Worm (Caenorhabditis elegans) whole organism, L2 larva: ENCODE data around the gene sre-29.
A peak's percentile ranks its signal among the peaks of the same experiment; 100 is the strongest.

Source experiments
- C34F6.9 ChIP-seq: fragments of 150-350 bp; optimal IDR thresholded peaks from 2 replicates; lab custom pipeline; 2014; ENCODE audit warnings: missing biosample characterization, missing genetic modification characterization
- F13H6.1 ChIP-seq: sonication (generic microtip); optimal IDR thresholded peaks from 2 replicates; lab custom pipeline; 2016; ENCODE audit warnings: missing genetic modification characterization, missing compliant biosample characterization
- R02D3.7 ChIP-seq: fragments of 150-350 bp; optimal IDR thresholded peaks from 2 replicates; lab custom pipeline; 2014; ENCODE audit warnings: missing biosample characterization, missing genetic modification characterization
- Y55F3AM.14 ChIP-seq: fragments of 200-800 bp; sonication (Bioruptor generic); optimal IDR thresholded peaks from 2 replicates; lab custom pipeline; 2018; ENCODE audit warnings: mild to moderate bottlenecking, missing genetic modification characterization, missing compliant biosample characterization
- ZK546.5 ChIP-seq: sonication (generic microtip); optimal IDR thresholded peaks from 2 replicates; lab custom pipeline; 2017; ENCODE audit warnings: missing biosample characterization, missing genetic modification characterization
- alr-1 ChIP-seq: fragments of 150-350 bp; optimal IDR thresholded peaks from 2 replicates; lab custom pipeline; 2014; ENCODE audit warnings: missing biosample characterization, missing genetic modification characterization
- blmp-1 ChIP-seq: sonication (generic microtip); optimal IDR thresholded peaks from 2 replicates; lab custom pipeline; 2017; ENCODE audit warnings: missing genetic modification characterization, mild to moderate bottlenecking, missing compliant biosample characterization, antibody characterized with exemption, moderate library complexity; ENCODE audit not compliant: insufficient read depth
- ceh-16 ChIP-seq: fragments of 150-350 bp; optimal IDR thresholded peaks from 2 replicates; lab custom pipeline; 2014; ENCODE audit warnings: missing biosample characterization, missing genetic modification characterization
- ceh-82 ChIP-seq: fragments of 150-350 bp; optimal IDR thresholded peaks from 2 replicates; lab custom pipeline; 2014; ENCODE audit warnings: missing biosample characterization, missing genetic modification characterization
- crh-2 ChIP-seq: sonication (generic microtip); optimal IDR thresholded peaks from 2 replicates; lab custom pipeline; 2017; ENCODE audit warnings: missing biosample characterization, missing genetic modification characterization
- egl-27 ChIP-seq: sonication (generic microtip); optimal IDR thresholded peaks from 3 replicates; lab custom pipeline; 2017; ENCODE audit warnings: missing biosample characterization, missing genetic modification reagents, missing genetic modification characterization
- elt-1 ChIP-seq: fragments of 150-350 bp; optimal IDR thresholded peaks from 2 replicates; lab custom pipeline; 2014; ENCODE audit warnings: missing biosample characterization, missing genetic modification characterization
- elt-3 ChIP-seq: sonication (generic microtip); optimal IDR thresholded peaks from 2 replicates; lab custom pipeline; 2017; ENCODE audit warnings: missing biosample characterization, missing genetic modification characterization
- fos-1 ChIP-seq: fragments of 150-350 bp; optimal IDR thresholded peaks from 2 replicates; lab custom pipeline; 2014; ENCODE audit warnings: missing biosample characterization, missing genetic modification characterization
- gmeb-1 ChIP-seq: fragments of 150-350 bp; optimal IDR thresholded peaks from 2 replicates; lab custom pipeline; 2014; ENCODE audit warnings: missing biosample characterization, missing genetic modification characterization
- lin-13 ChIP-seq: fragments of 150-350 bp; optimal IDR thresholded peaks from 2 replicates; lab custom pipeline; 2014; ENCODE audit warnings: missing biosample characterization, missing genetic modification reagents, missing genetic modification characterization
- lin-39 ChIP-seq: fragments of 150-350 bp; optimal IDR thresholded peaks from 2 replicates; lab custom pipeline; 2014; ENCODE audit warnings: missing biosample characterization, missing genetic modification reagents, missing genetic modification characterization
- lsy-2 ChIP-seq, 2 experiments: fragments of 150-350 bp in 1 of 2; sonication (generic microtip) in 1 of 2; optimal IDR thresholded peaks; 2 replicates each; lab custom pipeline; 2014 to 2017; ENCODE audit warnings: missing biosample characterization in 2 of 2, missing genetic modification characterization in 2 of 2
- mab-5 ChIP-seq: fragments of 150-350 bp; optimal IDR thresholded peaks from 2 replicates; lab custom pipeline; 2014; ENCODE audit warnings: missing biosample characterization, missing genetic modification characterization
- mbf-1 ChIP-seq: sonication (generic microtip); optimal IDR thresholded peaks from 2 replicates; lab custom pipeline; 2017; ENCODE audit warnings: missing biosample characterization, missing genetic modification characterization
- mdl-1 ChIP-seq, 2 experiments: fragments of 150-350 bp in 1 of 2; sonication (generic microtip) in 1 of 2; optimal IDR thresholded peaks; 2 replicates each; lab custom pipeline; 2017; ENCODE audit warnings: missing biosample characterization in 2 of 2, missing genetic modification characterization in 2 of 2
- nhr-11 ChIP-seq: fragments of 150-350 bp; optimal IDR thresholded peaks from 2 replicates; lab custom pipeline; 2014; ENCODE audit warnings: missing biosample characterization, missing genetic modification characterization
- nhr-12 ChIP-seq: fragments of 150-350 bp; optimal IDR thresholded peaks from 2 replicates; lab custom pipeline; 2014; ENCODE audit warnings: missing biosample characterization, missing genetic modification characterization
- nhr-129 ChIP-seq: fragments of 150-350 bp; optimal IDR thresholded peaks from 2 replicates; lab custom pipeline; 2014; ENCODE audit warnings: missing biosample characterization, missing genetic modification characterization
- nhr-21 ChIP-seq: fragments of 150-350 bp; optimal IDR thresholded peaks from 2 replicates; lab custom pipeline; 2014; ENCODE audit warnings: missing biosample characterization, missing genetic modification characterization
- nhr-23 ChIP-seq: fragments of 150-350 bp; optimal IDR thresholded peaks from 2 replicates; lab custom pipeline; 2014; ENCODE audit warnings: missing biosample characterization, missing genetic modification reagents, missing genetic modification characterization
- nhr-25 ChIP-seq: fragments of 150-350 bp; sonication (generic microtip); optimal IDR thresholded peaks from 3 replicates; lab custom pipeline; 2014; ENCODE audit warnings: missing biosample characterization, missing genetic modification characterization
- nhr-6 ChIP-seq: fragments of 150-350 bp; optimal IDR thresholded peaks from 2 replicates; lab custom pipeline; 2014; ENCODE audit warnings: missing biosample characterization, missing genetic modification characterization
- peb-1 ChIP-seq: fragments of 150-350 bp; optimal IDR thresholded peaks from 2 replicates; lab custom pipeline; 2014; ENCODE audit warnings: missing biosample characterization, missing genetic modification characterization
- skn-1 ChIP-seq: sonication (generic microtip); optimal IDR thresholded peaks from 2 replicates; lab custom pipeline; 2017; ENCODE audit warnings: missing biosample characterization, missing genetic modification characterization
- sma-3 ChIP-seq: sonication (generic microtip); optimal IDR thresholded peaks from 2 replicates; lab custom pipeline; 2016; ENCODE audit warnings: missing genetic modification reagents, missing genetic modification characterization, missing compliant biosample characterization
- sma-9 ChIP-seq, 2 experiments: fragments of 150-350 bp in 1 of 2; sonication (generic microtip) in 1 of 2; optimal IDR thresholded peaks; 2 replicates each; lab custom pipeline; 2014 to 2016; ENCODE audit warnings: missing genetic modification characterization in 2 of 2, mild to moderate bottlenecking in 1 of 2, missing biosample characterization in 1 of 2, missing compliant biosample characterization in 1 of 2, missing genetic modification reagents in 1 of 2, moderate library complexity in 1 of 2
- snpc-4 ChIP-seq: fragments of 150-350 bp; optimal IDR thresholded peaks from 2 replicates; lab custom pipeline; 2014; ENCODE audit warnings: missing biosample characterization, missing genetic modification characterization
- unc-55 ChIP-seq: fragments of 150-350 bp; sonication (generic microtip); optimal IDR thresholded peaks from 3 replicates; lab custom pipeline; 2014; ENCODE audit warnings: missing biosample characterization, missing genetic modification reagents, missing genetic modification characterization
- zag-1 ChIP-seq: fragments of 150-350 bp; optimal IDR thresholded peaks from 2 replicates; lab custom pipeline; 2014; ENCODE audit warnings: missing biosample characterization, missing genetic modification characterization
- ztf-1 ChIP-seq: fragments of 200-800 bp; sonication (Bioruptor generic); conservative IDR thresholded peaks from 2 replicates; pipeline ENCODE4 v1.3.6; 2022; ENCODE audit warnings: missing genetic modification characterization, missing compliant biosample characterization

sre-29 gene

ce11 chrII:12387980-12388379, 13.7 kb downstream of the sre-29 start, which contains the start of gene sre-41:
Gene sre-41, plus strand, starts transcription at chrII:12388280.
- TF ChIP-seq R02D3.7 (tag; lab: Kevin White, UChicago) (no peak), gmeb-1 (tag; lab: Kevin White, UChicago) (no peak), ZK546.5 (tag; lab: Kevin White, UChicago) (no peak), ztf-1 (GFP tag; lab: Robert Waterston, UW) (no peak), ceh-82 (no peak), sma-9 (GFP tag; optimal IDR thresholded peaks at IDR 0.05; lab: Kevin White, UChicago) (no peak), sma-9 (tag; optimal IDR thresholded peaks at IDR 0.05; lab: Kevin White, UChicago) (no peak), nhr-129 (no peak), F13H6.1 (no peak), lin-39 (no peak), C34F6.9 (no peak), zag-1 (tag; lab: Kevin White, UChicago) (no peak), ceh-16 (tag; lab: Kevin White, UChicago) (no peak), crh-2 (no peak), peb-1 (tag; lab: Kevin White, UChicago) (no peak)

ce11 chrII:12387487-12387886, 14.2 kb downstream of the sre-29 start:
- TF ChIP-seq sma-3 (GFP tag; lab: Kevin White, UChicago) (no peak), nhr-12 (no peak), nhr-23 (tag; lab: Kevin White, UChicago) (no peak), elt-1 (tag; lab: Kevin White, UChicago) (no peak), ceh-16 (tag; lab: Kevin White, UChicago) (no peak), ZK546.5 (tag; lab: Kevin White, UChicago) (no peak), fos-1 (tag; lab: Kevin White, UChicago) (no peak), mab-5 (tag; lab: Kevin White, UChicago) (no peak), gmeb-1 (tag; lab: Kevin White, UChicago) (no peak), skn-1 (tag; lab: Kevin White, UChicago) (no peak), crh-2 (no peak)

- TF ChIP-seq elt-1 (tag; lab: Kevin White, UChicago) (no peak), nhr-11 (tag; lab: Kevin White, UChicago) (no peak), fos-1 (tag; lab: Kevin White, UChicago) (no peak), alr-1 (tag; lab: Kevin White, UChicago) (no peak), mdl-1 (tag; optimal IDR thresholded peaks at IDR 0.05; lab: Kevin White, UChicago) (no peak), blmp-1 (tag; lab: Kevin White, UChicago) (no peak), elt-3 (tag; lab: Kevin White, UChicago) (no peak), nhr-21 (tag; lab: Kevin White, UChicago) (no peak), nhr-25 (no peak), snpc-4 (tag; lab: Kevin White, UChicago) (no peak), nhr-6 (no peak), ceh-16 (tag; lab: Kevin White, UChicago) (no peak), gmeb-1 (tag; lab: Kevin White, UChicago) (no peak), Y55F3AM.14 (no peak)
Observed at ce11 chrII:12386781-12387180, 14.9 kb downstream of the sre-29 start, which contains the start of gene sre-42. Gene sre-42, minus strand, starts transcription at chrII:12386881.

ce11 chrII:12385815-12386214, 15.9 kb downstream of the sre-29 start:
- TF ChIP-seq snpc-4 (tag; lab: Kevin White, UChicago) (peak; percentile 61), R02D3.7 (tag; lab: Kevin White, UChicago) (no peak), mbf-1 (tag; lab: Kevin White, UChicago) (no peak)

ce11 chrII:12382625-12383562, 18.8 kb downstream of the sre-29 start, which contains the start of gene btb-14:
Gene btb-14, plus strand, starts transcription at chrII:12383463.
- TF ChIP-seq nhr-21 (tag; lab: Kevin White, UChicago) (no peak), nhr-12 (no peak), sma-9 (GFP tag; optimal IDR thresholded peaks at IDR 0.05; lab: Kevin White, UChicago) (peak; percentile 10), sma-9 (tag; optimal IDR thresholded peaks at IDR 0.05; lab: Kevin White, UChicago) (no peak), F13H6.1 (peak; percentile 22), snpc-4 (tag; lab: Kevin White, UChicago) (peak; percentile 90), ceh-82 (no peak), lin-13 (GFP tag; lab: Kevin White, UChicago) (peak; percentile 17), mbf-1 (tag; lab: Kevin White, UChicago) (no peak), C34F6.9 (peak; percentile 59), egl-27 (peak; percentile 22), lsy-2 (tag; optimal IDR thresholded peaks at IDR 0.05; lab: Kevin White, UChicago) (peak in 1 of 2 experiments; percentile 48), unc-55 (GFP tag; lab: Kevin White, UChicago) (peak; percentile 67), nhr-129 (peak; percentile 2)
